Worm (Caenorhabditis elegans) whole organism, L3 larva: ENCODE data around the gene cest-17.

ENCODE experiments used
- R02D3.7 ChIP-seq: fragments of 150-350 bp; optimal IDR thresholded peaks from 2 replicates; lab custom pipeline; 2014; ENCODE audit warnings: missing biosample characterization, missing genetic modification characterization
- ZK546.5 ChIP-seq: sonication (generic microtip); optimal IDR thresholded peaks from 2 replicates; lab custom pipeline; 2017; ENCODE audit warnings: missing biosample characterization, missing genetic modification characterization
- aly-2 ChIP-seq: fragments of 150-350 bp; optimal IDR thresholded peaks from 2 replicates; lab custom pipeline; 2014; ENCODE audit warnings: missing biosample characterization, missing genetic modification characterization
- ama-1 ChIP-seq: fragments of 150-350 bp; optimal IDR thresholded peaks from 2 replicates; lab custom pipeline; 2018
- ceh-28 ChIP-seq: fragments of 150-350 bp; optimal IDR thresholded peaks from 2 replicates; lab custom pipeline; 2014; ENCODE audit warnings: missing biosample characterization, missing genetic modification reagents, missing genetic modification characterization
- ceh-9 ChIP-seq: sonication (generic microtip); optimal IDR thresholded peaks from 2 replicates; lab custom pipeline; 2018; ENCODE audit warnings: missing biosample characterization, missing genetic modification characterization
- daf-12 ChIP-seq: fragments of 150-350 bp; optimal IDR thresholded peaks from 2 replicates; lab custom pipeline; 2014; ENCODE audit warnings: missing biosample characterization, missing genetic modification reagents, missing genetic modification characterization
- egl-5 ChIP-seq: fragments of 150-350 bp; optimal IDR thresholded peaks from 2 replicates; lab custom pipeline; 2017; ENCODE audit warnings: missing biosample characterization, missing genetic modification reagents, missing genetic modification characterization, inconsistent platforms
- elt-1 ChIP-seq: fragments of 150-350 bp; optimal IDR thresholded peaks from 2 replicates; lab custom pipeline; 2014; ENCODE audit warnings: missing biosample characterization, missing genetic modification characterization
- elt-2 ChIP-seq: sonication (generic microtip); optimal IDR thresholded peaks from 2 replicates; lab custom pipeline; 2016; ENCODE audit warnings: missing genetic modification reagents, mild to moderate bottlenecking, missing genetic modification characterization, missing compliant biosample characterization
- elt-3 ChIP-seq, 3 experiments: fragments of 150-350 bp in 1 of 3; sonication (generic microtip) in 2 of 3; optimal IDR thresholded peaks; 2 replicates in 2 of 3; 4 replicates in 1 of 3; lab custom pipeline; 2014 to 2017; ENCODE audit warnings: missing biosample characterization in 3 of 3, missing genetic modification characterization in 3 of 3
- eor-1 ChIP-seq, 2 experiments: fragments of 150-350 bp; optimal IDR thresholded peaks; 2 replicates each; lab custom pipeline; 2014 to 2018; ENCODE audit warnings: missing biosample characterization in 2 of 2, missing genetic modification characterization in 2 of 2
- fkh-10 ChIP-seq: sonication (generic microtip); optimal IDR thresholded peaks from 2 replicates; lab custom pipeline; 2017; ENCODE audit warnings: missing biosample characterization, missing genetic modification reagents, missing genetic modification characterization
- fkh-2 ChIP-seq: fragments of 150-350 bp; optimal IDR thresholded peaks from 2 replicates; lab custom pipeline; 2014; ENCODE audit warnings: missing biosample characterization, missing genetic modification reagents, missing genetic modification characterization
- hmg-11 ChIP-seq: sonication (generic microtip); optimal IDR thresholded peaks from 2 replicates; lab custom pipeline; 2016; ENCODE audit warnings: missing genetic modification characterization, missing compliant biosample characterization
- mdl-1 ChIP-seq: fragments of 150-350 bp; optimal IDR thresholded peaks from 2 replicates; lab custom pipeline; 2014; ENCODE audit warnings: missing biosample characterization, missing genetic modification characterization
- mml-1 ChIP-seq: fragments of 150-350 bp; sonication (generic microtip); optimal IDR thresholded peaks from 3 replicates; lab custom pipeline; 2014; ENCODE audit warnings: missing biosample characterization, missing genetic modification characterization
- nfya-1 ChIP-seq: sonication (generic microtip); optimal IDR thresholded peaks from 2 replicates; lab custom pipeline; 2017; ENCODE audit warnings: missing genetic modification characterization, mild to moderate bottlenecking, missing compliant biosample characterization, antibody characterized with exemption, moderate library complexity; ENCODE audit not compliant: insufficient read depth
- nhr-11 ChIP-seq: fragments of 150-350 bp; optimal IDR thresholded peaks from 2 replicates; lab custom pipeline; 2014; ENCODE audit warnings: missing biosample characterization, missing genetic modification characterization
- nhr-12 ChIP-seq: fragments of 150-350 bp; optimal IDR thresholded peaks from 2 replicates; lab custom pipeline; 2014; ENCODE audit warnings: missing biosample characterization, missing genetic modification characterization
- nhr-23 ChIP-seq: fragments of 150-350 bp; optimal IDR thresholded peaks from 2 replicates; lab custom pipeline; 2014; ENCODE audit warnings: missing biosample characterization, missing genetic modification reagents, missing genetic modification characterization
- nhr-237 ChIP-seq: fragments of 150-350 bp; optimal IDR thresholded peaks from 2 replicates; lab custom pipeline; 2014; ENCODE audit warnings: missing biosample characterization, missing genetic modification characterization
- nhr-25 ChIP-seq: sonication (generic microtip); optimal IDR thresholded peaks from 2 replicates; lab custom pipeline; 2017; ENCODE audit warnings: missing biosample characterization, missing genetic modification characterization
- nhr-28 ChIP-seq: fragments of 150-350 bp; optimal IDR thresholded peaks from 2 replicates; lab custom pipeline; 2014; ENCODE audit warnings: missing biosample characterization, missing genetic modification characterization
- nhr-43 ChIP-seq: sonication (generic microtip); optimal IDR thresholded peaks from 2 replicates; lab custom pipeline; 2016; ENCODE audit warnings: mild to moderate bottlenecking, missing genetic modification characterization, missing compliant biosample characterization; ENCODE audit not compliant: poor library complexity, severe bottlenecking
- nhr-76 ChIP-seq: fragments of 150-350 bp; sonication (generic microtip); optimal IDR thresholded peaks from 5 replicates; lab custom pipeline; 2014; ENCODE audit warnings: missing biosample characterization, missing genetic modification characterization
- pha-4 ChIP-seq: fragments of 150-350 bp; optimal IDR thresholded peaks from 2 replicates; lab custom pipeline; 2014; ENCODE audit warnings: missing biosample characterization, missing genetic modification reagents, missing genetic modification characterization
- sea-2 ChIP-seq: fragments of 150-350 bp; sonication (generic microtip); optimal IDR thresholded peaks from 4 replicates; lab custom pipeline; 2014; ENCODE audit warnings: missing biosample characterization, missing genetic modification reagents, missing genetic modification characterization
- tbx-2 ChIP-seq: sonication (generic microtip); optimal IDR thresholded peaks from 2 replicates; lab custom pipeline; 2016; ENCODE audit warnings: mild to moderate bottlenecking, missing genetic modification characterization, missing compliant biosample characterization
- unc-62 ChIP-seq: fragments of 150-350 bp; sonication (generic microtip); optimal IDR thresholded peaks from 4 replicates; lab custom pipeline; 2014; ENCODE audit warnings: missing biosample characterization, missing genetic modification reagents, missing genetic modification characterization
- zag-1 ChIP-seq: fragments of 150-350 bp; optimal IDR thresholded peaks from 2 replicates; lab custom pipeline; 2014; ENCODE audit warnings: missing biosample characterization, missing genetic modification characterization
- ztf-11 ChIP-seq: fragments of 150-350 bp; optimal IDR thresholded peaks from 2 replicates; lab custom pipeline; 2014; ENCODE audit warnings: missing biosample characterization, missing genetic modification characterization
- ztf-4 ChIP-seq: fragments of 150-350 bp; optimal IDR thresholded peaks from 2 replicates; lab custom pipeline; 2014; ENCODE audit warnings: missing biosample characterization, missing genetic modification characterization

cest-17 gene

DNA sequence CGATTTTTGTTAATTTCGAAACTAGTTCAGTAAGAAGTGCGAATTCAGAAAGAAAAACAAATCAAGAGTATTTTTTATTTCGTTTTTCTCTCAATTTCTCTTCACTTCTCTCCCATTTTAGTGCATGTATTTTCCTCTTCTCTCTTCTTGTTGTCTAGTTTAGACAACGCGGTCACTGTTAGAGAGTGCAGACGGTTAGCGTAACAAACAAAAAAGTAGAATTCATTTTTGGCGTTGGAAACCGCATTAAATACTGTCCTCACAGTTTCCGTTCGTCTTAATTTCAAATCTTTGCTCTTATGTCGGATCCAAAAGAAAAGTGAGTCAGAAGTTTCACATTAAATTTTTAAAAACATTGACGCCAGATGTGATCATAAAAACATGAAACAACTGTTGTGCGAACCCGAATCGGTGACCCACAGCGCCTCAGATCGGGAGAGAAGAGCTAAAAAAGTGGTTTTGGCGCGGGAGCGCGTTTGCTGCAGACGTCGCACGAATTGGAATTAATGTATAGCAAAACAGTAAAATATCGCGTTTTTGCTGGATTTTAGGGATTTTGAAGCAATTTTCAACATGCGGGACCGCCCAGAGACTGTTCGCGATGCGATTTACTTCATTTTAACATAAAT is 24.1 kb upstream of the cest-17 start, which contains the start of gene srp-7:
Gene srp-7 (plus strand): TSS at position 213 of the 629 bp plus-strand sequence.
- TF ChIP-seq elt-1 (tag; lab: Kevin White, UChicago) (no peak), fkh-10 (GFP tag; lab: Kevin White, UChicago) (no peak), ceh-9 (no peak), nhr-12 (no peak), hmg-11 (tag; lab: Kevin White, UChicago) (peak; percentile 16), ama-1 (no peak), nfya-1 (tag; lab: Kevin White, UChicago) (peak; percentile 41), aly-2 (tag; lab: Kevin White, UChicago) (no peak), nhr-23 (peak; percentile 38), eor-1 (tag; optimal IDR thresholded peaks at IDR 0.05; lab: Kevin White, UChicago) (no peak), elt-2 (tag; lab: Kevin White, UChicago) (peak; percentile 21), nhr-237 (no peak), pha-4 (tag; lab: Kevin White, UChicago) (peak; percentile 81), mml-1 (no peak), daf-12 (no peak), ceh-28 (no peak), nhr-43 (tag; lab: Kevin White, UChicago) (no peak), R02D3.7 (tag; lab: Kevin White, UChicago) (no peak), mdl-1 (no peak)
- TF ChIP-seq, all 47 proteins: peak for 5

DNA sequence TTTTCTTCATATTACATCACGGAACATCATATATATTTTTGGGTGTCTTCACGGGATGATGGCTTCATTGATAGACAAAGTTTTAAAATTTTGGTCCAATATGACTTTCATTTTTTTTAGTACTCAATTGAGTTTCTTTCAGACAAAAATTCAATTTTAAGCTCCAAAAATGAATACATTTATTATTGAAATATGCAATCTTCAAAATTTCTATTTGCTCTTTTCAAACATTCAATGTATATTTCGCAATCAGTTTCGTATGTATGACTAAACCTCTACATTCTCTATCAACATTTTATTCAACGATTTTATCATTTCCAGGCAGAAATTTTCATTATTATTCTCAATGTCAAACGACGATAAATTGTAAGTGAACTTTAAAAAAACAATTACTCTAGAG is 19.7 kb upstream of the cest-17 start, which contains the start of gene srp-8:
Gene srp-8 (plus strand): TSS at position 301 of the 400 bp plus-strand sequence.
- TF ChIP-seq elt-1 (tag; lab: Kevin White, UChicago) (no peak), nhr-76 (tag; lab: Kevin White, UChicago) (no peak), daf-12 (no peak), pha-4 (tag; lab: Kevin White, UChicago) (no peak), ceh-9 (no peak), ztf-11 (tag; lab: Kevin White, UChicago) (no peak), ZK546.5 (tag; lab: Kevin White, UChicago) (no peak), nfya-1 (tag; lab: Kevin White, UChicago) (no peak), nhr-28 (tag; lab: Kevin White, UChicago) (no peak), zag-1 (tag; lab: Kevin White, UChicago) (no peak), nhr-43 (tag; lab: Kevin White, UChicago) (no peak), nhr-11 (tag; lab: Kevin White, UChicago) (no peak), unc-62 (GFP tag; lab: Kevin White, UChicago) (no peak), nhr-237 (no peak), ztf-4 (tag; lab: Kevin White, UChicago) (no peak), aly-2 (tag; lab: Kevin White, UChicago) (no peak)

DNA sequence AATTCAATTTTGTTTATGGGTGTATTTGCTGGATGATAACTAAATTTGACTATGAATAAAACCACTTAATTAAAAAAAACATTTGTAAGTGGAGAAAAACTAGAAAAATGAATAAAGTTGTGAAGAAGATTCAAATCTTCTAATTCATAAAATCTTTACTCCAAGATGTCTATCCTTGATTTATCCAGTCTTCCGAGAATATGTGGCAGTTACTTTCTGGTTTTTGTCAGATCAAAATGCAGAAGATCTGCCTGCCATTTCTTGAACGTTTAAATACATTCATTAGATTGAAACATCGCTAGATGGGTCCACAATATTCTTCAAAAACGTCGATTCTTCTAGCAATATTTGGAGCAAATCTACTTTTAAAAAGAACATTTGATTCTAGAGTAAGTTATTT is 17.4 kb upstream of the cest-17 start, which contains the start of gene F20D6.2:
Gene F20D6.2 (plus strand): TSS at position 301 of the 400 bp plus-strand sequence.
- TF ChIP-seq sea-2 (GFP tag; lab: Kevin White, UChicago) (no peak), nfya-1 (tag; lab: Kevin White, UChicago) (no peak), fkh-2 (no peak), nhr-11 (tag; lab: Kevin White, UChicago) (no peak), nhr-237 (no peak)

DNA sequence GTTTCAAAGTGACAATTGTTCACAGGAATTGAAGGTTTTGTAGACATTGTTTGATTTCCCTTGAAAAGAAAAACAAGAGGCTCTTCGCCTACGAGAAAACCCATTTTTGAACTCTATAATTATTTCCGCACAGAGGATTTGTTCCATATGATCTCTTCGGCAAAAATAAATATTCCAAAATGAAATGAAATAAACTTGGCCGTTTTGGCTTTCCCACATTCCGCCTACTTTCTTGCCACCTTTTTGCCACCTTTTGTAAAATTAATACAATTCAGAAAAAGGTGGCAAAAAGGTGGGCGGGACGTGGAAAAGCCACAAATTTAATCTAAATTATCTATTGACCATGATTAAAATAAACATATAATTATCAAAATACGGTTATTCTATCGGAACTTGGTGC is 14.7 kb upstream of the cest-17 start, which contains the start of gene F20D6.15:
Gene F20D6.15 (minus strand): TSS at position 47 of the 400 bp plus-strand sequence.
- TF ChIP-seq fkh-2 = no peak
- no peak for TF ChIP-seq nhr-23
- no peak for TF ChIP-seq elt-1 (tag; lab: Kevin White, UChicago)
- no peak for TF ChIP-seq ztf-4 (tag; lab: Kevin White, UChicago)
- no peak for TF ChIP-seq nhr-25
- TF ChIP-seq ztf-11 (tag; lab: Kevin White, UChicago) = no peak
- no peak for TF ChIP-seq aly-2 (tag; lab: Kevin White, UChicago)
- TF ChIP-seq egl-5 (tag; lab: Kevin White, UChicago) = no peak
- TF ChIP-seq elt-3 (tag; optimal IDR thresholded peaks at IDR 0.05; lab: Kevin White, UChicago) = no peak
- no peak for TF ChIP-seq pha-4 (tag; lab: Kevin White, UChicago)
- TF ChIP-seq tbx-2 (tag; lab: Kevin White, UChicago) = no peak
- TF ChIP-seq elt-2 (tag; lab: Kevin White, UChicago) = no peak
- TF ChIP-seq nhr-43 (tag; lab: Kevin White, UChicago) = no peak
